Worm (Caenorhabditis elegans): ENCODE data around the gene K10C2.12.
A peak's percentile ranks its signal among the peaks of the same experiment; 100 is the strongest.

The K10C2.12 gene

ce11 chrX:6403122-6403521, 17.5 kb downstream of the K10C2.12 start, which contains the start of gene glt-4:
Gene glt-4 (plus strand): TSS chrX:6403422.
- TF ChIP-seq nhr-25 (tag; optimal IDR thresholded peaks at IDR 0.05) (no peak), lin-11 (tag; optimal IDR thresholded peaks at IDR 0.05) (no peak), unc-62 (GFP tag; optimal IDR thresholded peaks at IDR 0.05) (no peak), nhr-77 (tag; optimal IDR thresholded peaks at IDR 0.05) (no peak), zag-1 (tag; optimal IDR thresholded peaks at IDR 0.05) (no peak), sma-9 (GFP tag; optimal IDR thresholded peaks at IDR 0.05) (no peak), sma-9 (tag; optimal IDR thresholded peaks at IDR 0.05) (no peak), nhr-23 (tag; optimal IDR thresholded peaks at IDR 0.05) (no peak), snpc-4 (tag; optimal IDR thresholded peaks at IDR 0.05) (no peak), F13H6.1 (tag; optimal IDR thresholded peaks at IDR 0.05) (no peak), ztf-4 (tag; optimal IDR thresholded peaks at IDR 0.05) (no peak), dmd-4 (tag; optimal IDR thresholded peaks at IDR 0.05) (no peak), nhr-11 (tag; optimal IDR thresholded peaks at IDR 0.05) (no peak), peb-1 (tag; optimal IDR thresholded peaks at IDR 0.05) (no peak)

DNA sequence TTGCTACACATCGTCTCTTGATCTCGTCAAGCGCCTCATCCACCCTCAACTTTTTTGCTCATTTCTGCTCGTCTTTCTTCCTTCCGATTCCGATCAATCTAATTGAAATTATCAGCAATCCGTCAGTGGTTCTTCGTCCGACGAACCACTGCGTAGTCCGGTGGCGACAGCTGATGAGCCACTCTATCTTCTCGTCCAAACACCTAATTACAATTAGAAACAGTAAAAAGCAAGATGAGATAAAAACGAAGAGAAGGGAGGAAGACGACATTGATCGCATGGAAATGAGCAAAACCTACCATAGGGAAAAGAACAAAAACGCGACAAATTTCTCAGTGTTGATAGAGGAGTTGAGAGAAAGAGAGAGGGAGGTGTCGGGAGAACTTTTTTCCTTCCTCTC, 21.1 kb downstream of the K10C2.12 start:
- TF ChIP-seq C34F6.9 (tag; optimal IDR thresholded peaks at IDR 0.05), result peak; percentile 8
- TF ChIP-seq nhr-25 (tag; optimal IDR thresholded peaks at IDR 0.05), result no peak
- no peak for TF ChIP-seq nhr-23 (tag; optimal IDR thresholded peaks at IDR 0.05)
- no peak for TF ChIP-seq egl-27 (tag; optimal IDR thresholded peaks at IDR 0.05)
- TF ChIP-seq lsy-2 (tag; optimal IDR thresholded peaks at IDR 0.05), result peak in 1 of 2 experiments; percentile 5
- TF ChIP-seq F13H6.1 (tag; optimal IDR thresholded peaks at IDR 0.05), result peak; percentile 6

- TF ChIP-seq ceh-16 (tag; optimal IDR thresholded peaks at IDR 0.05) (no peak), nhr-129 (tag; optimal IDR thresholded peaks at IDR 0.05) (no peak), F13H6.1 (tag; optimal IDR thresholded peaks at IDR 0.05) (no peak), unc-62 (GFP tag; optimal IDR thresholded peaks at IDR 0.05) (no peak), ama-1 (optimal IDR thresholded peaks at IDR 0.05) (no peak), nhr-25 (tag; optimal IDR thresholded peaks at IDR 0.05) (no peak), nhr-21 (tag; optimal IDR thresholded peaks at IDR 0.05) (no peak), ztf-11 (tag; optimal IDR thresholded peaks at IDR 0.05) (no peak), nhr-11 (tag; optimal IDR thresholded peaks at IDR 0.05) (no peak), aly-2 (tag; optimal IDR thresholded peaks at IDR 0.05) (no peak), fos-1 (tag; optimal IDR thresholded peaks at IDR 0.05) (no peak), Y55F3AM.14 (GFP tag; optimal IDR thresholded peaks at IDR 0.05) (no peak), unc-39 (tag; optimal IDR thresholded peaks at IDR 0.05) (no peak), lsy-2 (tag; optimal IDR thresholded peaks at IDR 0.05) (no peak), R02D3.7 (tag; optimal IDR thresholded peaks at IDR 0.05) (no peak), crh-2 (tag; optimal IDR thresholded peaks at IDR 0.05) (no peak)
These were observed 29.1 kb downstream of the K10C2.12 start, which contains the start of gene igcm-2 for ce11 chrX:6391491-6391890. Gene igcm-2 (minus strand): TSS chrX:6391591.

ce11 chrX:6388639-6389038, 31.9 kb downstream of the K10C2.12 start:
- TF ChIP-seq fos-1 (tag; optimal IDR thresholded peaks at IDR 0.05) (no peak), ztf-4 (tag; optimal IDR thresholded peaks at IDR 0.05) (no peak), sma-9 (GFP tag; optimal IDR thresholded peaks at IDR 0.05) (no peak), sma-9 (tag; optimal IDR thresholded peaks at IDR 0.05) (no peak), dmd-4 (tag; optimal IDR thresholded peaks at IDR 0.05) (no peak), ztf-1 (GFP tag; conservative IDR thresholded peaks at IDR 0.05) (no peak), egl-27 (tag; optimal IDR thresholded peaks at IDR 0.05) (no peak), lin-13 (GFP tag; optimal IDR thresholded peaks at IDR 0.05) (no peak), nhr-129 (tag; optimal IDR thresholded peaks at IDR 0.05) (no peak)

DNA sequence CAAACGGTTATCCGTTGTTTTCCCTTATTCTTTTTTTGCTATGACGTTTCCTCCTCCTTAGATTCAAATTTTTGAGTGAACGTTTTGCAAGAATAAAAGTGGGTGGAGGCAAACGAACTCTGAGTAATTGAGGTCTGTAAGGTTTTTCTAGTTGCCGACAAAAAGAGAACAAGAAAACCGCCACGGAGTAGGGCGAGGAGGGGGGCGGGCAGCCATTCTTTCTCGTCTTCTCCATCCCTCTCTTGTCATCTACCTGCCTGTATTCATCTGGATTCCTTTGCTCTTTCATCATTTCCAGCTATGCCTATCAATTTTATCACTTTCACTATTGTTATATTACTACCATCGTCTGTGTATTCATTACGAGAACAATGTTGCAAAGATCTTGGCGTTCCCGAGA, 35.4 kb downstream of the K10C2.12 start, which contains the start of gene igdb-3:
Gene igdb-3 (plus strand): TSS at position 301 of the 400 bp plus-strand sequence.
- no peak for TF ChIP-seq ztf-4 (tag; optimal IDR thresholded peaks at IDR 0.05)
- TF ChIP-seq lin-11 (tag; optimal IDR thresholded peaks at IDR 0.05), result no peak
- TF ChIP-seq nhr-23 (tag; optimal IDR thresholded peaks at IDR 0.05), result no peak
- no peak for TF ChIP-seq ceh-82 (tag; optimal IDR thresholded peaks at IDR 0.05)
- no peak for TF ChIP-seq elt-1 (tag; optimal IDR thresholded peaks at IDR 0.05)
- TF ChIP-seq ZK546.5 (tag; optimal IDR thresholded peaks at IDR 0.05), result no peak
- TF ChIP-seq alr-1 (tag; optimal IDR thresholded peaks at IDR 0.05), result no peak
- no peak for TF ChIP-seq sma-9 (GFP tag; optimal IDR thresholded peaks at IDR 0.05)
- no peak for TF ChIP-seq sma-9 (tag; optimal IDR thresholded peaks at IDR 0.05)
- no peak for TF ChIP-seq Y55F3AM.14 (GFP tag; optimal IDR thresholded peaks at IDR 0.05)
- TF ChIP-seq snpc-4 (tag; optimal IDR thresholded peaks at IDR 0.05), result no peak
- no peak for TF ChIP-seq unc-55 (GFP tag; optimal IDR thresholded peaks at IDR 0.05)
- no peak for TF ChIP-seq zag-1 (tag; optimal IDR thresholded peaks at IDR 0.05)
- TF ChIP-seq nhr-77 (tag; optimal IDR thresholded peaks at IDR 0.05), result no peak
- TF ChIP-seq nhr-10 (tag; optimal IDR thresholded peaks at IDR 0.05), result no peak
- TF ChIP-seq sem-4 (tag; optimal IDR thresholded peaks at IDR 0.05), result no peak
- no peak for TF ChIP-seq C34F6.9 (tag; optimal IDR thresholded peaks at IDR 0.05)
- no peak for TF ChIP-seq sma-3 (GFP tag; optimal IDR thresholded peaks at IDR 0.05)
- TF ChIP-seq blmp-1 (tag; optimal IDR thresholded peaks at IDR 0.05; ENCODE audit: insufficient read depth), result no peak

All from whole organism, L2 larva.